Fruit fly (Drosophila melanogaster) whole organism, embryonic: ENCODE results near the gene Awh.

Experiments used
- BtbVII ChIP-seq: fragments of 200-800 bp; sonication (Bioruptor generic); optimal IDR thresholded peaks from 3 replicates; lab custom pipeline; 2017; ENCODE audit warnings: missing biosample characterization, mild to moderate bottlenecking, missing genetic modification characterization
- Bteb2 ChIP-seq: fragments of 200-800 bp; sonication (Bioruptor generic); optimal IDR thresholded peaks from 2 replicates; lab custom pipeline; 2016; ENCODE audit warnings: missing biosample characterization, missing genetic modification characterization
- CG10147 ChIP-seq: fragments of 200-800 bp; sonication (Bioruptor generic); optimal IDR thresholded peaks from 2 replicates; lab custom pipeline; 2019; ENCODE audit warnings: missing biosample characterization, mild to moderate bottlenecking, missing genetic modification characterization, moderate library complexity
- CG11085 ChIP-seq: fragments of 200-800 bp; sonication (Bioruptor generic); IDR thresholded peaks from 2 replicates; pipeline ENCODE4 v1.3.6; 2022; ENCODE audit warnings: missing biosample characterization, missing genetic modification characterization
- CG11723 ChIP-seq: fragments of 200-800 bp; sonication (Bioruptor generic); optimal IDR thresholded peaks from 2 replicates; lab custom pipeline; 2017; ENCODE audit warnings: missing biosample characterization, mild to moderate bottlenecking, missing genetic modification characterization
- CG13775 ChIP-seq: fragments of 200-800 bp; sonication (Bioruptor generic); optimal IDR thresholded peaks from 3 replicates; lab custom pipeline; 2017; ENCODE audit warnings: missing biosample characterization, mild to moderate bottlenecking, missing genetic modification characterization
- CG14860 ChIP-seq: fragments of 200-800 bp; sonication (Bioruptor generic); IDR thresholded peaks from 3 replicates; pipeline ENCODE4 v1.3.6; 2022; ENCODE audit warnings: missing biosample characterization, missing genetic modification characterization; ENCODE audit not compliant: partially characterized antibody
- CG15269 ChIP-seq: fragments of 200-800 bp; sonication (Bioruptor generic); optimal IDR thresholded peaks from 2 replicates; lab custom pipeline; 2018; ENCODE audit warnings: missing biosample characterization, mild to moderate bottlenecking, missing genetic modification characterization, moderate library complexity
- CG18764 ChIP-seq: fragments of 200-800 bp; sonication (Bioruptor generic); optimal IDR thresholded peaks from 3 replicates; lab custom pipeline; 2016; ENCODE audit warnings: missing biosample characterization, missing genetic modification characterization
- CG2202 ChIP-seq: fragments of 200-800 bp; sonication (Bioruptor generic); optimal IDR thresholded peaks from 2 replicates; lab custom pipeline; 2018; ENCODE audit warnings: missing biosample characterization, mild to moderate bottlenecking, missing genetic modification characterization
- CG31365 ChIP-seq: fragments of 200-800 bp; sonication (Bioruptor generic); optimal IDR thresholded peaks from 2 replicates; lab custom pipeline; 2018; ENCODE audit warnings: missing biosample characterization, mild to moderate bottlenecking, missing genetic modification characterization
- CG32532 ChIP-seq: fragments of 200-800 bp; sonication (Bioruptor generic); IDR thresholded peaks from 2 replicates; pipeline ENCODE4 v1.3.6; 2022; ENCODE audit warnings: missing biosample characterization, missing genetic modification characterization
- CG4328 ChIP-seq: fragments of 200-800 bp; sonication (Bioruptor generic); optimal IDR thresholded peaks from 3 replicates; lab custom pipeline; 2017; ENCODE audit warnings: missing biosample characterization, missing genetic modification reagents, missing genetic modification characterization
- CG4617 ChIP-seq: fragments of 200-800 bp; sonication (Bioruptor generic); optimal IDR thresholded peaks from 3 replicates; lab custom pipeline; 2016; ENCODE audit warnings: missing biosample characterization, missing genetic modification characterization, borderline replicate concordance
- CG5180 ChIP-seq: fragments of 200-800 bp; sonication (Bioruptor generic); optimal IDR thresholded peaks from 3 replicates; lab custom pipeline; 2017; ENCODE audit warnings: missing biosample characterization, missing genetic modification characterization, mild to moderate bottlenecking, moderate library complexity, missing genetic modification reagents
- CG6813 ChIP-seq: fragments of 200-800 bp; sonication (Bioruptor generic); optimal IDR thresholded peaks from 2 replicates; lab custom pipeline; 2017; ENCODE audit warnings: missing biosample characterization, missing genetic modification characterization, mild to moderate bottlenecking, moderate library complexity, missing genetic modification reagents
- CG6854 ChIP-seq: fragments of 200-800 bp; sonication (Bioruptor generic); optimal IDR thresholded peaks from 3 replicates; lab custom pipeline; 2017; ENCODE audit warnings: missing biosample characterization, mild to moderate bottlenecking, missing genetic modification characterization
- CG7556 ChIP-seq: fragments of 200-800 bp; sonication (Bioruptor generic); optimal IDR thresholded peaks from 2 replicates; lab custom pipeline; 2017; ENCODE audit warnings: missing biosample characterization, mild to moderate bottlenecking, missing genetic modification characterization
- CG8089 ChIP-seq: fragments of 200-800 bp; sonication (Bioruptor generic); optimal IDR thresholded peaks from 3 replicates; lab custom pipeline; 2016; ENCODE audit warnings: missing biosample characterization, missing genetic modification characterization
- CG8388 ChIP-seq: fragments of 200-800 bp; sonication (Bioruptor generic); optimal IDR thresholded peaks from 2 replicates; lab custom pipeline; 2019; ENCODE audit warnings: missing biosample characterization, mild to moderate bottlenecking, missing genetic modification characterization, moderate library complexity
- CrebB ChIP-seq: fragments of 200-800 bp; sonication (Bioruptor generic); optimal IDR thresholded peaks from 3 replicates; lab custom pipeline; 2018; ENCODE audit warnings: missing biosample characterization, mild to moderate bottlenecking, missing genetic modification characterization
- Fer1 ChIP-seq: fragments of 200-800 bp; sonication (Bioruptor generic); optimal IDR thresholded peaks from 2 replicates; lab custom pipeline; 2017; ENCODE audit warnings: missing biosample characterization, mild to moderate bottlenecking, missing genetic modification characterization
- Gug ChIP-seq: fragments of 200-800 bp; sonication (Bioruptor generic); IDR thresholded peaks from 4 replicates; pipeline ENCODE4 v1.3.6; 2022; ENCODE audit warnings: missing biosample characterization, missing genetic modification characterization
- HmgD ChIP-seq: fragments of 200-800 bp; sonication (Bioruptor generic); optimal IDR thresholded peaks from 3 replicates; lab custom pipeline; 2016; ENCODE audit warnings: missing biosample characterization, missing genetic modification characterization
- Lhr ChIP-seq: fragments of 200-800 bp; sonication (Bioruptor generic); optimal IDR thresholded peaks from 3 replicates; lab custom pipeline; 2017; ENCODE audit warnings: mild to moderate bottlenecking, missing biosample characterization, missing genetic modification reagents, missing genetic modification characterization
- Mad ChIP-seq: fragments of 200-800 bp; sonication (Bioruptor generic); optimal IDR thresholded peaks from 2 replicates; lab custom pipeline; 2016; ENCODE audit warnings: missing biosample characterization, missing genetic modification characterization
- Myb ChIP-seq: fragments of 200-800 bp; sonication (Bioruptor generic); optimal IDR thresholded peaks from 2 replicates; lab custom pipeline; 2016; ENCODE audit warnings: missing biosample characterization, missing genetic modification characterization
- Nf-YB ChIP-seq: fragments of 200-800 bp; sonication (Bioruptor generic); optimal IDR thresholded peaks from 3 replicates; lab custom pipeline; 2019; ENCODE audit warnings: missing biosample characterization, mild to moderate bottlenecking, missing genetic modification characterization, moderate library complexity
- Nf-YC ChIP-seq: fragments of 200-800 bp; optimal IDR thresholded peaks from 3 replicates; lab custom pipeline; 2019; ENCODE audit warnings: missing biosample characterization, mild to moderate bottlenecking, missing genetic modification characterization, moderate library complexity
- Side ChIP-seq: fragments of 200-800 bp; sonication (Bioruptor generic); optimal IDR thresholded peaks from 2 replicates; lab custom pipeline; 2016; ENCODE audit warnings: missing biosample characterization, missing genetic modification characterization
- Xbp1 ChIP-seq: fragments of 200-800 bp; sonication (Bioruptor generic); optimal IDR thresholded peaks from 3 replicates; lab custom pipeline; 2016; ENCODE audit warnings: missing biosample characterization, mild to moderate bottlenecking, missing genetic modification characterization
- amos ChIP-seq: fragments of 200-800 bp; sonication (Bioruptor generic); IDR thresholded peaks from 2 replicates; pipeline ENCODE4 v1.3.6; 2022; ENCODE audit warnings: missing biosample characterization, missing genetic modification characterization; ENCODE audit not compliant: partially characterized antibody
- bab2 ChIP-seq: fragments of 200-800 bp; sonication (Bioruptor generic); optimal IDR thresholded peaks from 2 replicates; lab custom pipeline; 2016; ENCODE audit warnings: missing biosample characterization, missing genetic modification characterization
- cad ChIP-seq: fragments of >200 bp; optimal IDR thresholded peaks from 2 replicates; lab custom pipeline; 2017; ENCODE audit warnings: missing biosample characterization, missing genetic modification characterization
- cato ChIP-seq: fragments of 200-800 bp; sonication (Bioruptor generic); optimal IDR thresholded peaks from 2 replicates; lab custom pipeline; 2016; ENCODE audit warnings: missing biosample characterization, missing genetic modification characterization, borderline replicate concordance
- corto ChIP-seq: fragments of 200-800 bp; sonication (Bioruptor generic); optimal IDR thresholded peaks from 2 replicates; lab custom pipeline; 2016; ENCODE audit warnings: missing biosample characterization, mild to moderate bottlenecking, missing genetic modification characterization, moderate library complexity
- da ChIP-seq: fragments of 200-800 bp; sonication (Bioruptor generic); optimal IDR thresholded peaks from 2 replicates; lab custom pipeline; 2016; ENCODE audit warnings: missing biosample characterization, missing genetic modification characterization
- esg ChIP-seq: fragments of 200-800 bp; sonication (Bioruptor generic); conservative IDR thresholded peaks from 2 replicates; pipeline ENCODE4 v1.3.6; 2022; ENCODE audit warnings: missing biosample characterization, missing genetic modification characterization
- eyg ChIP-seq: fragments of 200-800 bp; sonication (Bioruptor generic); optimal IDR thresholded peaks from 3 replicates; lab custom pipeline; 2016; ENCODE audit warnings: missing biosample characterization, missing genetic modification characterization
- gem ChIP-seq: fragments of 200-800 bp; sonication (Bioruptor generic); optimal IDR thresholded peaks from 2 replicates; lab custom pipeline; 2019; ENCODE audit warnings: missing biosample characterization, mild to moderate bottlenecking, missing genetic modification characterization, moderate library complexity
- lbe ChIP-seq: fragments of 200-800 bp; sonication (Bioruptor generic); optimal IDR thresholded peaks from 2 replicates; lab custom pipeline; 2016; ENCODE audit warnings: missing biosample characterization, mild to moderate bottlenecking, missing genetic modification characterization
- mirr ChIP-seq: fragments of 200-800 bp; sonication (Bioruptor generic); optimal IDR thresholded peaks from 3 replicates; lab custom pipeline; 2018; ENCODE audit warnings: missing biosample characterization, mild to moderate bottlenecking, missing genetic modification characterization
- pan ChIP-seq, 4 experiments: fragments of >200 bp in 3 of 4; fragments of 200-800 bp in 1 of 4; sonication (Bioruptor generic) in 1 of 4; optimal IDR thresholded peaks in 3 of 4; IDR thresholded peaks in 1 of 4; 2 replicates each; pipeline versions ENCODE4 v1.3.6 to Lab custom; 2017 to 2022; ENCODE audit warnings: missing biosample characterization in 2 of 4, missing genetic modification characterization in 2 of 4, mixed read lengths in 1 of 4
- pfk ChIP-seq: fragments of 200-800 bp; sonication (Bioruptor generic); optimal IDR thresholded peaks from 2 replicates; lab custom pipeline; 2018; ENCODE audit warnings: missing biosample characterization, mild to moderate bottlenecking, missing genetic modification characterization, moderate library complexity
- pita ChIP-seq: fragments of 200-800 bp; sonication (Bioruptor generic); optimal IDR thresholded peaks from 2 replicates; lab custom pipeline; 2017; ENCODE audit warnings: missing biosample characterization, mild to moderate bottlenecking, missing genetic modification characterization
- run ChIP-seq: fragments of 200-800 bp; sonication (Bioruptor generic); optimal IDR thresholded peaks from 3 replicates; lab custom pipeline; 2018; ENCODE audit warnings: missing biosample characterization, mild to moderate bottlenecking, missing genetic modification characterization
- salm ChIP-seq: fragments of 200-800 bp; sonication (Bioruptor generic); optimal IDR thresholded peaks from 2 replicates; lab custom pipeline; 2018; ENCODE audit warnings: missing biosample characterization, mild to moderate bottlenecking, missing genetic modification characterization
- sisA ChIP-seq: fragments of 200-800 bp; sonication (Bioruptor generic); IDR thresholded peaks from 2 replicates; pipeline ENCODE4 v1.3.6; 2022; ENCODE audit warnings: missing biosample characterization, missing genetic modification characterization
- vfl ChIP-seq: fragments of 200-800 bp; sonication (Bioruptor generic); optimal IDR thresholded peaks from 2 replicates; lab custom pipeline; 2016; ENCODE audit warnings: missing biosample characterization, missing genetic modification characterization
- z ChIP-seq: fragments of 200-800 bp; sonication (Bioruptor generic); IDR thresholded peaks from 3 replicates; pipeline ENCODE4 v1.3.6; 2022; ENCODE audit warnings: missing biosample characterization, missing genetic modification characterization

The Awh gene

DNA sequence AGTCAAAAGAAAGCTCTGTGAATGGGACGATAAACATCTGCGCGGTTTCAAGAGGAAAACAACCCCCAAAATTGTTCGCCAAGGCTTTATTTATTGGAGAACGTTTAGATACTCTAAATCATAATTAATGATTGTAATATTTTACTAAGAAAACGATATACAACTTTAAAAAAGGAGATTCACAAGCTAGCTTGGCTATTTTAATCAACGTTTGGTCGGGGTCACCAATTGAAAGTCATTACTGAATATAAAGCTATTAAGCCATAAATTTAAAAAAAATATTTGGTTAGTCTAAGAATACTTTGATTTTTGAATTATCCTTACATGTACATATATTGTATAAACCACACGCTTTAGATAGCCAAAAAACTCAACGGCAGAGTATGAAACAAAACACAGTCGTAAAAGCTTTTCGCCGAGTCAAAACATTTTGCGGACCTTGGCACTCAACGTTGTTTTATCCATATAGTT is 46.2 kb downstream of the Awh start, which contains the start of gene Fie (continued):
- TF ChIP-seq Nf-YC (peak; percentile 21), Gug (GFP tag; lab: Robert Waterston, UW) (no peak), pita (no peak), CG4328 (GFP tag; lab: Kevin White, UChicago) (no peak), da (GFP tag; lab: Kevin White, UChicago) (no peak), Xbp1 (GFP tag; lab: Kevin White, UChicago) (peak; percentile 67), Mad (peak; percentile 17), CG11723 (GFP tag; lab: Kevin White, UChicago) (peak; percentile 35), vfl (peak; percentile 25), Lhr (GFP tag; lab: Kevin White, UChicago) (no peak), Fer1 (peak; percentile 87), BtbVII (GFP tag; lab: Kevin White, UChicago) (peak; percentile 63), lbe (GFP tag; lab: Kevin White, UChicago) (no peak), run (peak; percentile 22), cad (GFP tag; lab: Kevin White, UChicago) (no peak), CG14860 (GFP tag; lab: Robert Waterston, UW) (no peak), pan (optimal IDR thresholded peaks at IDR 0.05; lab: Kevin White, UChicago) (no peak), pan (GFP tag; optimal IDR thresholded peaks at IDR 0.05 in 1 of 2, IDR thresholded peaks at IDR 0.05 in 1 of 2) (peak in 1 of 2 experiments; percentile 41), CG18764 (GFP tag; lab: Kevin White, UChicago) (no peak), CG13775 (GFP tag; lab: Kevin White, UChicago) (peak; percentile 60), sisA (peak; percentile 54; the same call in 1 of the 2 replicates), CG7556 (GFP tag; lab: Kevin White, UChicago) (peak; percentile 87), CG32532 (GFP tag; lab: Robert Waterston, UW) (peak; percentile 63), CG31365 (tag; lab: Kevin White, UChicago) (no peak), CG6854 (peak; percentile 70), Side (GFP tag; lab: Kevin White, UChicago) (no peak), CG8089 (GFP tag; lab: Kevin White, UChicago) (no peak), CG11085 (GFP tag; lab: Robert Waterston, UW) (no peak), CG10147 (GFP tag; lab: Kevin White, UChicago) (peak; percentile 82), CG5180 (GFP tag; lab: Kevin White, UChicago) (peak; percentile 39), esg (GFP tag; lab: Robert Waterston, UW) (no peak), CrebB (peak; percentile 28), salm (tag; lab: Kevin White, UChicago) (no peak), pfk (GFP tag; lab: Kevin White, UChicago) (no peak), corto (GFP tag; lab: Kevin White, UChicago) (no peak), HmgD (GFP tag; lab: Kevin White, UChicago) (no peak), amos (GFP tag; lab: Robert Waterston, UW) (no peak), gem (tag; lab: Kevin White, UChicago) (peak; percentile 81), z (GFP tag; lab: Robert Waterston, UW) (no peak), CG8388 (GFP tag; lab: Kevin White, UChicago) (peak; percentile 40), CG15269 (tag; lab: Kevin White, UChicago) (peak; percentile 78), Bteb2 (GFP tag; lab: Kevin White, UChicago) (peak; percentile 8), cato (peak; percentile 28), CG2202 (tag; lab: Kevin White, UChicago) (no peak), Nf-YB (GFP tag; lab: Kevin White, UChicago) (peak; percentile 47), Myb (GFP tag; lab: Kevin White, UChicago) (peak; percentile 7), bab2 (no peak), CG4617 (GFP tag; lab: Kevin White, UChicago) (no peak), mirr (GFP tag; lab: Kevin White, UChicago) (no peak), eyg (GFP tag; lab: Kevin White, UChicago) (no peak), CG6813 (GFP tag; lab: Kevin White, UChicago) (peak; percentile 51)
